Worm (Caenorhabditis elegans): Measurements from ENCODE around the gene srbc-57.

DNA sequence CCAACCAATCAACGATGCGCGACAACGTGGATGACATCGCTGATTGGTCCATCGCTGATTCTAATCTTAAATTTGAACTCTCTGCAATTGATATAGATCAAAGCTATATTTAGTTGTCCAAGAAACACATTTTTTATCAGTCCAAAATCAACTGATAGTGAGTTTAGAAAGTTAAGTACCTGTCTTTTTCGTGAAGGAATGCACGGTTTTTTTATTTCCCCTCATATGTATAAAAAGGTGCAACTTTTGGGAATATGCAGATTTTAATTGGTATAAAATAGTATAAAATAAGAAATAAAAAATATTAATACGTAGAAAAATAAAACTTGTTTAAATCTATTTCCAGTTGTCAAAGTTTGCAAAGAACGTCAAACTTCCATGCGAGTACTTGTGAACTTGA is 49.9 kb downstream of the srbc-57 start, which contains the start of gene Y39D8A.1:
- TF ChIP-seq nhr-25 (tag; optimal IDR thresholded peaks at IDR 0.05; ENCODE audit: borderline replicate concordance, insufficient read depth), result no peak
- TF ChIP-seq R02D3.7 (tag; optimal IDR thresholded peaks at IDR 0.05), result no peak
- TF ChIP-seq nhr-42 (GFP tag; IDR thresholded peaks at IDR 0.05), result no peak
